Fruit fly (Drosophila melanogaster) ovary, adult (tissue): ENCODE measurements around the gene CG5149.

Source experiments
- CG17801 ChIP-seq: fragments of 200-800 bp; optimal IDR thresholded peaks from 2 replicates; lab custom pipeline; 2019; ENCODE audit warnings: missing biosample characterization, mild to moderate bottlenecking, missing genetic modification characterization, moderate library complexity; ENCODE audit not compliant: partially characterized antibody

Gene CG5149

dm6 chr2L:7387813-7388558 is at the start of gene CG5149, which contains the start of gene gudu:
Gene CG5149, minus strand, starts transcription at chr2L:7388253.
Gene gudu, plus strand, starts transcription at chr2L:7388508.
- TF ChIP-seq CG17801, result no peak

- TF ChIP-seq CG17801, result peak; percentile 29
Measured at dm6 chr2L:7437325-7437707, 49.3 kb upstream of the CG5149 start, which contains the start of gene CG5973. Gene CG5973, plus strand, starts transcription at chr2L:7437492.

dm6 chr2L:7436492-7437324 is 48.7 kb upstream of the CG5149 start:
- peak; percentile 72 for TF ChIP-seq CG17801

dm6 chr2L:7435475-7435874 is 47.4 kb upstream of the CG5149 start:
- no peak for TF ChIP-seq CG17801

dm6 chr2L:7434737-7435356 is 46.8 kb upstream of the CG5149 start:
- peak; percentile 93 for TF ChIP-seq CG17801

- TF ChIP-seq CG17801, result peak; percentile 88
Measured at dm6 chr2L:7433957-7434736, 46.1 kb upstream of the CG5149 start.

dm6 chr2L:7433337-7433956 is 45.4 kb upstream of the CG5149 start, which contains the start of gene CG5958:
Gene CG5958, minus strand, starts transcription at chr2L:7433516.
- no peak for TF ChIP-seq CG17801

dm6 chr2L:7431861-7432601 is 44.0 kb upstream of the CG5149 start:
- no peak for TF ChIP-seq CG17801

- TF ChIP-seq CG17801, result no peak
Measured at dm6 chr2L:7430313-7430712, 42.3 kb upstream of the CG5149 start.

dm6 chr2L:7427786-7428137 is 39.7 kb upstream of the CG5149 start:
- TF ChIP-seq CG17801, result no peak

dm6 chr2L:7427067-7427785 is 39.2 kb upstream of the CG5149 start:
- TF ChIP-seq CG17801, result no peak

dm6 chr2L:7426326-7427066 is 38.4 kb upstream of the CG5149 start, which contains the start of gene muc:
Gene muc, plus strand, starts transcription at chr2L:7426866.
- peak; percentile 23 for TF ChIP-seq CG17801

- no peak for TF ChIP-seq CG17801
Measured at dm6 chr2L:7425690-7426056, 37.6 kb upstream of the CG5149 start.
